Fruit fly (Drosophila melanogaster) whole organism, embryonic: ENCODE results near the gene Ire1.

Experiments
- ATbp ChIP-seq: fragments of 200-800 bp; sonication (Bioruptor generic); optimal IDR thresholded peaks from 2 replicates; lab custom pipeline; 2017; ENCODE audit warnings: missing biosample characterization, mild to moderate bottlenecking, missing genetic modification characterization, missing genetic modification reagents
- Adf1 ChIP-seq: fragments of 200-800 bp; sonication (Bioruptor generic); IDR thresholded peaks from 2 replicates; pipeline ENCODE4 v1.3.6; 2022; ENCODE audit warnings: missing biosample characterization, missing genetic modification characterization
- Blimp-1 ChIP-seq: fragments of 200-800 bp; sonication (Bioruptor generic); optimal IDR thresholded peaks from 3 replicates; lab custom pipeline; 2018; ENCODE audit warnings: missing biosample characterization, missing genetic modification characterization, mild to moderate bottlenecking, moderate library complexity, missing genetic modification reagents
- CG10147 ChIP-seq: fragments of 200-800 bp; sonication (Bioruptor generic); optimal IDR thresholded peaks from 2 replicates; lab custom pipeline; 2019; ENCODE audit warnings: missing biosample characterization, mild to moderate bottlenecking, missing genetic modification characterization, moderate library complexity
- CG10209 ChIP-seq: fragments of 200-800 bp; sonication (Bioruptor generic); optimal IDR thresholded peaks from 3 replicates; lab custom pipeline; 2017; ENCODE audit warnings: missing biosample characterization, mild to moderate bottlenecking, missing genetic modification characterization, missing genetic modification reagents
- CG10959 ChIP-seq: fragments of 200-800 bp; sonication (Bioruptor generic); IDR thresholded peaks from 2 replicates; pipeline ENCODE4 v1.3.6; 2022; ENCODE audit warnings: missing biosample characterization, missing genetic modification characterization
- CG12391 ChIP-seq: fragments of 200-800 bp; sonication (Bioruptor generic); optimal IDR thresholded peaks from 3 replicates; lab custom pipeline; 2018; ENCODE audit warnings: missing biosample characterization, mild to moderate bottlenecking, missing genetic modification characterization, moderate library complexity
- CG13287 ChIP-seq: fragments of 200-800 bp; sonication (Bioruptor generic); IDR thresholded peaks from 2 replicates; pipeline ENCODE4 v1.3.6; 2022; ENCODE audit warnings: missing biosample characterization, missing genetic modification characterization; ENCODE audit not compliant: partially characterized antibody
- CG14667 ChIP-seq: fragments of 200-800 bp; sonication (Bioruptor generic); IDR thresholded peaks from 2 replicates; pipeline ENCODE4 v1.3.6; 2022; ENCODE audit warnings: missing biosample characterization, missing genetic modification characterization
- CG15514 ChIP-seq: fragments of 200-800 bp; sonication (Bioruptor generic); optimal IDR thresholded peaks from 3 replicates; lab custom pipeline; 2017; ENCODE audit warnings: missing biosample characterization, missing genetic modification characterization, mild to moderate bottlenecking, moderate library complexity, missing genetic modification reagents
- CG1602 ChIP-seq: fragments of 200-800 bp; sonication (Bioruptor generic); optimal IDR thresholded peaks from 3 replicates; lab custom pipeline; 2016; ENCODE audit warnings: missing biosample characterization, missing genetic modification characterization
- CG16863 ChIP-seq: fragments of 200-800 bp; sonication (Bioruptor generic); optimal IDR thresholded peaks from 3 replicates; lab custom pipeline; 2016; ENCODE audit warnings: missing biosample characterization, missing genetic modification characterization
- CG3065 ChIP-seq: fragments of 200-800 bp; sonication (Bioruptor generic); optimal IDR thresholded peaks from 2 replicates; lab custom pipeline; 2016; ENCODE audit warnings: missing biosample characterization, missing genetic modification characterization
- CG4328 ChIP-seq: fragments of 200-800 bp; sonication (Bioruptor generic); optimal IDR thresholded peaks from 3 replicates; lab custom pipeline; 2017; ENCODE audit warnings: missing biosample characterization, missing genetic modification reagents, missing genetic modification characterization
- CG4820 ChIP-seq: fragments of 200-800 bp; sonication (Bioruptor generic); optimal IDR thresholded peaks from 3 replicates; lab custom pipeline; 2016; ENCODE audit warnings: missing biosample characterization, missing genetic modification characterization
- CG6854 ChIP-seq: fragments of 200-800 bp; sonication (Bioruptor generic); optimal IDR thresholded peaks from 3 replicates; lab custom pipeline; 2017; ENCODE audit warnings: missing biosample characterization, mild to moderate bottlenecking, missing genetic modification characterization
- CG7786 ChIP-seq: fragments of 200-800 bp; sonication (Bioruptor generic); optimal IDR thresholded peaks from 2 replicates; lab custom pipeline; 2016; ENCODE audit warnings: missing biosample characterization, missing genetic modification characterization
- CG9727 ChIP-seq: fragments of 200-800 bp; sonication (Bioruptor generic); optimal IDR thresholded peaks from 3 replicates; lab custom pipeline; 2017; ENCODE audit warnings: missing biosample characterization, mild to moderate bottlenecking, missing genetic modification characterization
- CrebB ChIP-seq: fragments of 200-800 bp; sonication (Bioruptor generic); optimal IDR thresholded peaks from 3 replicates; lab custom pipeline; 2018; ENCODE audit warnings: missing biosample characterization, mild to moderate bottlenecking, missing genetic modification characterization
- Doc2 ChIP-seq: fragments of 200-800 bp; sonication (Bioruptor generic); IDR thresholded peaks from 2 replicates; pipeline ENCODE4 v1.3.6; 2022; ENCODE audit warnings: missing biosample characterization, missing genetic modification characterization
- Fer1 ChIP-seq: fragments of 200-800 bp; sonication (Bioruptor generic); optimal IDR thresholded peaks from 2 replicates; lab custom pipeline; 2017; ENCODE audit warnings: missing biosample characterization, mild to moderate bottlenecking, missing genetic modification characterization
- H2.0 ChIP-seq: fragments of 200-800 bp; sonication (Bioruptor generic); IDR thresholded peaks from 2 replicates; pipeline ENCODE4 v1.3.6; 2022; ENCODE audit warnings: missing biosample characterization, missing genetic modification characterization
- HLH3B ChIP-seq: fragments of 200-800 bp; sonication (Bioruptor generic); IDR thresholded peaks from 2 replicates; pipeline ENCODE4 v1.3.6; 2022; ENCODE audit warnings: missing biosample characterization, missing genetic modification characterization
- Lim3 ChIP-seq: fragments of 200-800 bp; sonication (Bioruptor generic); IDR thresholded peaks from 2 replicates; pipeline ENCODE4 v1.3.6; 2022; ENCODE audit warnings: missing biosample characterization, missing genetic modification characterization
- Mrtf ChIP-seq: fragments of 200-800 bp; sonication (Bioruptor generic); IDR thresholded peaks from 3 replicates; pipeline ENCODE4 v1.3.6; 2022; ENCODE audit warnings: missing biosample characterization, missing genetic modification characterization
- NC2β ChIP-seq: fragments of 200-800 bp; sonication (Bioruptor generic); optimal IDR thresholded peaks from 2 replicates; lab custom pipeline; 2016; ENCODE audit warnings: missing biosample characterization, missing genetic modification characterization
- Nf-YA ChIP-seq: fragments of 200-800 bp; sonication (Bioruptor generic); IDR thresholded peaks from 2 replicates; pipeline ENCODE4 v1.3.6; 2022; ENCODE audit warnings: missing biosample characterization, missing genetic modification characterization
- Opbp ChIP-seq: fragments of 200-800 bp; sonication (Bioruptor generic); IDR thresholded peaks from 3 replicates; pipeline ENCODE4 v1.3.6; 2022; ENCODE audit warnings: missing biosample characterization, missing genetic modification characterization; ENCODE audit not compliant: partially characterized antibody
- Pdp1 ChIP-seq, 2 experiments: fragments of 200-800 bp; sonication (Bioruptor generic); optimal IDR thresholded peaks; 3 replicates each; lab custom pipeline; 2016; ENCODE audit warnings: missing biosample characterization in 2 of 2, missing genetic modification characterization in 2 of 2, mild to moderate bottlenecking in 1 of 2, moderate library complexity in 1 of 2
- Side ChIP-seq: fragments of 200-800 bp; sonication (Bioruptor generic); optimal IDR thresholded peaks from 2 replicates; lab custom pipeline; 2016; ENCODE audit warnings: missing biosample characterization, missing genetic modification characterization
- abd-A ChIP-seq: fragments of 200-800 bp; sonication (Bioruptor generic); optimal IDR thresholded peaks from 3 replicates; lab custom pipeline; 2019; ENCODE audit warnings: missing biosample characterization, mild to moderate bottlenecking, missing genetic modification characterization, moderate library complexity
- bab2 ChIP-seq: fragments of 200-800 bp; sonication (Bioruptor generic); optimal IDR thresholded peaks from 2 replicates; lab custom pipeline; 2016; ENCODE audit warnings: missing biosample characterization, missing genetic modification characterization
- bcd ChIP-seq: fragments of 200-800 bp; sonication (Bioruptor generic); optimal IDR thresholded peaks from 2 replicates; lab custom pipeline; 2017; ENCODE audit warnings: missing biosample characterization, mild to moderate bottlenecking, missing genetic modification characterization
- br ChIP-seq: fragments of >200 bp; optimal IDR thresholded peaks from 2 replicates; lab custom pipeline; 2017
- btn ChIP-seq: fragments of 200-800 bp; sonication (Bioruptor generic); optimal IDR thresholded peaks from 2 replicates; lab custom pipeline; 2016; ENCODE audit warnings: missing biosample characterization, missing genetic modification characterization
- cato ChIP-seq: fragments of 200-800 bp; sonication (Bioruptor generic); optimal IDR thresholded peaks from 2 replicates; lab custom pipeline; 2016; ENCODE audit warnings: missing biosample characterization, missing genetic modification characterization, borderline replicate concordance
- dan ChIP-seq: fragments of 200-800 bp; sonication (Bioruptor generic); IDR thresholded peaks from 2 replicates; pipeline ENCODE4 v1.3.6; 2022; ENCODE audit warnings: missing biosample characterization, missing genetic modification characterization
- eve ChIP-seq, 2 experiments: fragments of >200 bp; optimal IDR thresholded peaks; 2 replicates each; lab custom pipeline; 2017; ENCODE audit warnings: missing biosample characterization in 2 of 2, missing genetic modification characterization in 2 of 2
- fd64A ChIP-seq: fragments of 200-800 bp; sonication (Bioruptor generic); optimal IDR thresholded peaks from 3 replicates; lab custom pipeline; 2018; ENCODE audit warnings: missing biosample characterization, mild to moderate bottlenecking, missing genetic modification characterization
- klu ChIP-seq: fragments of 200-800 bp; sonication (Bioruptor generic); IDR thresholded peaks from 2 replicates; pipeline ENCODE4 v1.3.6; 2022; ENCODE audit warnings: missing biosample characterization, missing genetic modification characterization
- mld ChIP-seq: fragments of 200-800 bp; sonication (Bioruptor generic); IDR thresholded peaks from 3 replicates; pipeline ENCODE4 v1.3.6; 2022; ENCODE audit warnings: missing biosample characterization, missing genetic modification characterization; ENCODE audit not compliant: partially characterized antibody
- odd ChIP-seq: fragments of 200-800 bp; sonication (Bioruptor generic); optimal IDR thresholded peaks from 2 replicates; lab custom pipeline; 2017; ENCODE audit warnings: missing biosample characterization, mild to moderate bottlenecking, missing genetic modification characterization
- pho ChIP-seq: fragments of 200-800 bp; sonication (Bioruptor generic); optimal IDR thresholded peaks from 2 replicates; lab custom pipeline; 2016; ENCODE audit warnings: missing biosample characterization, missing genetic modification characterization
- pum ChIP-seq: fragments of 200-800 bp; sonication (Bioruptor generic); optimal IDR thresholded peaks from 2 replicates; lab custom pipeline; 2016; ENCODE audit warnings: missing biosample characterization, missing genetic modification characterization
- shn ChIP-seq: fragments of 200-800 bp; sonication (Bioruptor generic); optimal IDR thresholded peaks from 3 replicates; lab custom pipeline; 2016; ENCODE audit warnings: missing biosample characterization, missing genetic modification characterization
- slbo ChIP-seq: fragments of 200-800 bp; sonication (Bioruptor generic); IDR thresholded peaks from 2 replicates; pipeline ENCODE4 v1.3.6; 2022; ENCODE audit warnings: missing biosample characterization, missing genetic modification characterization
- so ChIP-seq: fragments of 200-800 bp; sonication (Bioruptor generic); IDR thresholded peaks from 3 replicates; pipeline ENCODE4 v1.3.6; 2022; ENCODE audit warnings: missing biosample characterization, missing genetic modification characterization
- sob ChIP-seq: fragments of 200-800 bp; sonication (Bioruptor generic); IDR thresholded peaks from 2 replicates; pipeline ENCODE4 v1.3.6; 2022; ENCODE audit warnings: missing biosample characterization, missing genetic modification characterization
- stwl ChIP-seq: fragments of 200-800 bp; sonication (Bioruptor generic); optimal IDR thresholded peaks from 3 replicates; lab custom pipeline; 2018; ENCODE audit warnings: missing biosample characterization, mild to moderate bottlenecking, missing genetic modification characterization, moderate library complexity
- tin ChIP-seq: fragments of 200-800 bp; sonication (Bioruptor generic); optimal IDR thresholded peaks from 3 replicates; lab custom pipeline; 2016; ENCODE audit warnings: missing biosample characterization, missing genetic modification characterization
- twi ChIP-seq: fragments of 200-800 bp; optimal IDR thresholded peaks from 2 replicates; lab custom pipeline; 2019; ENCODE audit warnings: missing biosample characterization, mild to moderate bottlenecking, missing genetic modification characterization, moderate library complexity

Gene Ire1

dm6 chr3R:19908863-19909343, 47.8 kb upstream of the Ire1 start (continued):
- no peak for TF ChIP-seq dan (GFP tag; lab: Robert Waterston, UW)
- peak; percentile 85 for TF ChIP-seq sob (GFP tag; lab: Robert Waterston, UW)
- peak; percentile 69 for TF ChIP-seq CG10959 (GFP tag; lab: Robert Waterston, UW)
- TF ChIP-seq eve (GFP tag; optimal IDR thresholded peaks at IDR 0.05; lab: Kevin White, UChicago) = no peak
- TF ChIP-seq Pdp1 (GFP tag; optimal IDR thresholded peaks at IDR 0.05; lab: Kevin White, UChicago) = peak; percentile 60 to 77
- TF ChIP-seq shn (GFP tag; lab: Kevin White, UChicago) = peak; percentile 78
- peak; percentile 61 for TF ChIP-seq NC2β
- peak; percentile 53 for TF ChIP-seq Side
- peak; percentile 76 for TF ChIP-seq Adf1 (GFP tag; lab: Robert Waterston, UW)
- TF ChIP-seq Mrtf (GFP tag; lab: Robert Waterston, UW) = peak; percentile 82
- peak; percentile 76 for TF ChIP-seq Fer1 (GFP tag; lab: Kevin White, UChicago)
- peak; percentile 72 for TF ChIP-seq bcd (GFP tag; lab: Kevin White, UChicago)
- peak; percentile 71 for TF ChIP-seq CrebB
- TF ChIP-seq CG9727 (GFP tag; lab: Kevin White, UChicago) = peak; percentile 62
- peak; percentile 28; the same call in 1 of the 2 replicates for TF ChIP-seq CG13287 (GFP tag; lab: Robert Waterston, UW)
- TF ChIP-seq tin = peak; percentile 78
- peak; percentile 71 for TF ChIP-seq CG1602
- no peak for TF ChIP-seq stwl
- no peak for TF ChIP-seq mld (GFP tag; lab: Robert Waterston, UW)
- peak; percentile 73 for TF ChIP-seq CG4820
- peak; percentile 73 for TF ChIP-seq pho (GFP tag; lab: Kevin White, UChicago)
- peak; percentile 82 for TF ChIP-seq ATbp (GFP tag; lab: Kevin White, UChicago)
- TF ChIP-seq so (GFP tag; lab: Robert Waterston, UW) = peak; percentile 77
- peak; percentile 93 for TF ChIP-seq slbo (GFP tag; lab: Robert Waterston, UW)
- TF ChIP-seq CG4328 (GFP tag; lab: Kevin White, UChicago) = peak; percentile 3
- TF ChIP-seq btn (GFP tag; lab: Kevin White, UChicago) = peak; percentile 49
- TF ChIP-seq odd (GFP tag; lab: Kevin White, UChicago) = peak; percentile 79
- TF ChIP-seq CG7786 (GFP tag; lab: Kevin White, UChicago) = peak; percentile 77
- peak; percentile 52 for TF ChIP-seq bab2 (GFP tag; lab: Kevin White, UChicago)
- TF ChIP-seq cato (GFP tag; lab: Kevin White, UChicago) = peak; percentile 69
- peak; percentile 35 for TF ChIP-seq CG6854 (GFP tag; lab: Kevin White, UChicago)
- TF ChIP-seq abd-A = no peak
- TF ChIP-seq CG10147 (GFP tag; lab: Kevin White, UChicago) = peak; percentile 61
- TF ChIP-seq Lim3 (GFP tag; lab: Robert Waterston, UW) = peak; percentile 66
- TF ChIP-seq CG10209 = peak; percentile 83
- TF ChIP-seq Opbp (GFP tag; lab: Robert Waterston, UW) = no peak; the same call in 2 of the 3 replicates
- TF ChIP-seq fd64A (GFP tag; lab: Kevin White, UChicago) = peak; percentile 76
- 0 out of 2 replicates have a peak, but pooled peaks have one; percentile 37 for TF ChIP-seq Doc2
- TF ChIP-seq klu (GFP tag; lab: Robert Waterston, UW) = peak; percentile 53; the same call in 1 of the 2 replicates
- TF ChIP-seq twi (tag; lab: Kevin White, UChicago) = no peak
- TF ChIP-seq pum (GFP tag; lab: Kevin White, UChicago) = peak; percentile 64
- TF ChIP-seq CG15514 (GFP tag; lab: Kevin White, UChicago) = peak; percentile 74
- peak; percentile 87 for TF ChIP-seq HLH3B
- TF ChIP-seq Blimp-1 (GFP tag; lab: Kevin White, UChicago) = peak; percentile 75
- peak; percentile 91 for TF ChIP-seq H2.0 (GFP tag; lab: Robert Waterston, UW)
- peak; percentile 80 for TF ChIP-seq CG12391 (tag; lab: Kevin White, UChicago)
- TF ChIP-seq CG14667 (GFP tag; lab: Robert Waterston, UW) = peak; percentile 84
- TF ChIP-seq br (lab: Kevin White, UChicago) = no peak
- peak; percentile 55 for TF ChIP-seq CG3065 (GFP tag; lab: Kevin White, UChicago)
- TF ChIP-seq CG16863 = peak; percentile 80
- peak; percentile 61 for TF ChIP-seq Nf-YA
